Worm (Caenorhabditis elegans) whole organism, late embryonic: ENCODE measurements around the gene dhp-2.

Experiments used
- ama-1 ChIP-seq: fragments of 150-350 bp; optimal IDR thresholded peaks from 2 replicates; lab custom pipeline; 2014
- dve-1 ChIP-seq: sonication (generic microtip); optimal IDR thresholded peaks from 2 replicates; lab custom pipeline; 2017; ENCODE audit warnings: antibody characterized with exemption, mild to moderate bottlenecking, missing genetic modification characterization, missing compliant biosample characterization
- ets-4 ChIP-seq: sonication (generic microtip); optimal IDR thresholded peaks from 2 replicates; lab custom pipeline; 2016; ENCODE audit warnings: missing genetic modification characterization, missing compliant biosample characterization
- eyg-1 ChIP-seq: sonication (generic microtip); optimal IDR thresholded peaks from 2 replicates; lab custom pipeline; 2016; ENCODE audit warnings: missing genotype, missing genetic modification characterization, missing compliant biosample characterization
- pax-1 ChIP-seq: fragments of 150-350 bp; optimal IDR thresholded peaks from 2 replicates; lab custom pipeline; 2014; ENCODE audit warnings: missing biosample characterization, missing genetic modification characterization
- sox-4 ChIP-seq: sonication (generic microtip); optimal IDR thresholded peaks from 2 replicates; lab custom pipeline; 2017; ENCODE audit warnings: mild to moderate bottlenecking, missing genetic modification characterization, inconsistent platforms, missing compliant biosample characterization

DNA sequence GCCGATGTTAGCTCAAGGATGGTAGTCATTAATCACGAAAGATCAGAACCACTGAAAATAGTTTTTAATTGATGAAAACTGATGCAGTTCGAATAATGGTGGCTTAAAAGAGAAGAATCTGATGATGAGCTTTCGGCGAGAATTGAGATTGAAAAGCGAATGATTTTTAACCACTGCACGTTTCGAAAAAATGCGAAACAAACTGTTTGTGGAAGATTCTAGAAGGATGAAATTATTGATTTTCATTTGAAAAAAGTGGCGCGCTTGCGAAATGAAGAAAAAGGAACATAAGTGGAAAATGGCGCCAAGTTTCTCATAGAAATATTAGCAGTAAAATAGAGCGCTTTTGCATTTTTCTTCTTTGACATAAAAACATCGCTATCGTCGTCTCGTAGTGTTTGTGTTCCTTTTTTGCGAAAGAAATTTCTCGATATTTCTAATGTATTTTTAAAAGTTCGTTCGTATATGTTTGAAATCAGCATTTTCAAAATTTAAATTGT, 17.0 kb downstream of the dhp-2 start, which contains the start of gene uba-1:
- TF ChIP-seq sox-4 (tag; lab: Kevin White, UChicago), result no peak
- no peak for TF ChIP-seq ets-4 (tag; lab: Kevin White, UChicago)
- TF ChIP-seq pax-1 (tag; lab: Kevin White, UChicago), result no peak
- TF ChIP-seq ama-1 (lab: Kevin White, UChicago), result no peak
- TF ChIP-seq dve-1 (tag; lab: Kevin White, UChicago), result no peak
- no peak for TF ChIP-seq eyg-1 (tag; lab: Kevin White, UChicago)
